Fruit fly (Drosophila melanogaster) whole organism, adult: Measurements from ENCODE around the gene sordd1.
A peak's percentile ranks its signal among the peaks of the same experiment; 100 is the strongest.

Experiments used
- CG11617 ChIP-seq: fragments of 200-800 bp; sonication (Bioruptor generic); optimal IDR thresholded peaks from 2 replicates; lab custom pipeline; 2017; ENCODE audit warnings: mild to moderate bottlenecking, missing biosample characterization, missing genetic modification reagents, missing genetic modification characterization
- CG12768 ChIP-seq: fragments of 200-800 bp; sonication (Bioruptor generic); optimal IDR thresholded peaks from 2 replicates; lab custom pipeline; 2017; ENCODE audit warnings: missing biosample characterization, missing genetic modification characterization, mild to moderate bottlenecking, moderate library complexity, missing genetic modification reagents
- CG14711 ChIP-seq: fragments of 200-800 bp; sonication (Bioruptor generic); optimal IDR thresholded peaks from 2 replicates; lab custom pipeline; 2018; ENCODE audit warnings: missing biosample characterization, mild to moderate bottlenecking, missing genetic modification characterization, moderate library complexity
- CG1620 ChIP-seq: fragments of 200-800 bp; sonication (Bioruptor generic); optimal IDR thresholded peaks from 2 replicates; lab custom pipeline; 2016; ENCODE audit warnings: missing biosample characterization, missing genetic modification characterization
- CG33017 ChIP-seq: fragments of 200-800 bp; sonication (Bioruptor generic); optimal IDR thresholded peaks from 2 replicates; lab custom pipeline; 2018; ENCODE audit warnings: missing biosample characterization, mild to moderate bottlenecking, missing genetic modification characterization, moderate library complexity
- CG5204 ChIP-seq: fragments of 200-800 bp; sonication (Bioruptor generic); optimal IDR thresholded peaks from 2 replicates; lab custom pipeline; 2016; ENCODE audit warnings: missing biosample characterization, missing genetic modification characterization
- CG7045 ChIP-seq: fragments of 200-800 bp; sonication (Bioruptor generic); optimal IDR thresholded peaks from 2 replicates; lab custom pipeline; 2017; ENCODE audit warnings: missing biosample characterization, mild to moderate bottlenecking, missing genetic modification characterization
- CG7101 ChIP-seq: fragments of 200-800 bp; sonication (Bioruptor generic); optimal IDR thresholded peaks from 2 replicates; lab custom pipeline; 2018; ENCODE audit warnings: missing biosample characterization, mild to moderate bottlenecking, missing genetic modification characterization, moderate library complexity
- Clk ChIP-seq: fragments of 200-800 bp; sonication (Bioruptor generic); optimal IDR thresholded peaks from 2 replicates; lab custom pipeline; 2017; ENCODE audit warnings: missing biosample characterization, missing genetic modification characterization
- Crg-1 ChIP-seq: fragments of 200-800 bp; sonication (Bioruptor generic); optimal IDR thresholded peaks from 2 replicates; lab custom pipeline; 2016; ENCODE audit warnings: missing biosample characterization, missing genetic modification characterization
- Hr96 ChIP-seq: fragments of 200-800 bp; sonication (Bioruptor generic); optimal IDR thresholded peaks from 2 replicates; lab custom pipeline; 2016; ENCODE audit warnings: missing biosample characterization, missing genetic modification characterization
- Mnt ChIP-seq: fragments of 200-800 bp; sonication (Bioruptor generic); optimal IDR thresholded peaks from 2 replicates; lab custom pipeline; 2016; ENCODE audit warnings: missing biosample characterization, mild to moderate bottlenecking, missing genetic modification characterization
- bab1 ChIP-seq: fragments of 200-800 bp; sonication (Bioruptor generic); optimal IDR thresholded peaks from 3 replicates; lab custom pipeline; 2019; ENCODE audit warnings: missing biosample characterization, mild to moderate bottlenecking, missing genetic modification characterization, moderate library complexity
- cic ChIP-seq: fragments of 200-800 bp; sonication (Bioruptor generic); optimal IDR thresholded peaks from 2 replicates; lab custom pipeline; 2017; ENCODE audit warnings: missing biosample characterization, mild to moderate bottlenecking, missing genetic modification characterization, moderate library complexity
- cnc ChIP-seq, 2 experiments: fragments of >200 bp; optimal IDR thresholded peaks; 2 replicates each; lab custom pipeline; 2017
- kay ChIP-seq: fragments of 200-800 bp; sonication (Bioruptor generic); peaks from one replicate; lab custom pipeline; 2016; ENCODE audit warnings: missing biosample characterization, missing genetic modification characterization, borderline replicate concordance
- ovo ChIP-seq: fragments of 200-800 bp; sonication (Bioruptor generic); optimal IDR thresholded peaks from 2 replicates; lab custom pipeline; 2016; ENCODE audit warnings: missing biosample characterization, missing genetic modification characterization
- pad ChIP-seq: fragments of 200-800 bp; sonication (Bioruptor generic); optimal IDR thresholded peaks from 3 replicates; lab custom pipeline; 2017; ENCODE audit warnings: missing biosample characterization, missing genetic modification characterization, mild to moderate bottlenecking, moderate library complexity, missing genetic modification reagents
- tj ChIP-seq: fragments of 200-800 bp; sonication (Bioruptor generic); optimal IDR thresholded peaks from 3 replicates; lab custom pipeline; 2017; ENCODE audit warnings: missing biosample characterization, mild to moderate bottlenecking, missing genetic modification characterization, moderate library complexity
- toe ChIP-seq: fragments of 200-800 bp; sonication (Bioruptor generic); optimal IDR thresholded peaks from 2 replicates; lab custom pipeline; 2016; ENCODE audit warnings: missing biosample characterization, missing genetic modification characterization

Gene sordd1

dm6 chrX:15833957-15834356 is 38.1 kb upstream of the sordd1 start:
- TF ChIP-seq cnc (optimal IDR thresholded peaks at IDR 0.05; lab: Kevin White, UChicago), result no peak
- no peak for TF ChIP-seq CG12768 (GFP tag; lab: Kevin White, UChicago)
- no peak for TF ChIP-seq CG14711
- TF ChIP-seq toe (GFP tag; lab: Kevin White, UChicago), result no peak
- no peak for TF ChIP-seq CG7101
- no peak for TF ChIP-seq CG33017 (tag; lab: Kevin White, UChicago)
- TF ChIP-seq CG7045 (GFP tag; lab: Kevin White, UChicago), result no peak
- no peak for TF ChIP-seq Hr96 (GFP tag; lab: Kevin White, UChicago)

- TF ChIP-seq Clk (GFP tag; lab: Kevin White, UChicago) (no peak), CG12768 (GFP tag; lab: Kevin White, UChicago) (no peak), Mnt (GFP tag; lab: Kevin White, UChicago) (no peak), Crg-1 (GFP tag; lab: Kevin White, UChicago) (no peak), CG7101 (no peak), CG7045 (GFP tag; lab: Kevin White, UChicago) (no peak), kay (GFP tag; lab: Kevin White, UChicago) (no peak), cnc (optimal IDR thresholded peaks at IDR 0.05; lab: Kevin White, UChicago) (no peak), CG5204 (GFP tag; lab: Kevin White, UChicago) (no peak), CG14711 (no peak), bab1 (no peak), CG33017 (tag; lab: Kevin White, UChicago) (no peak), pad (no peak), cic (GFP tag; lab: Kevin White, UChicago) (no peak), ovo (no peak)
These were observed 26.5 kb upstream of the sordd1 start for dm6 chrX:15822363-15822762.

- TF ChIP-seq tj (GFP tag; lab: Kevin White, UChicago), result no peak
- TF ChIP-seq ovo, result no peak
- TF ChIP-seq CG33017 (tag; lab: Kevin White, UChicago), result no peak
- TF ChIP-seq CG7101, result no peak
These were observed 22.9 kb upstream of the sordd1 start for dm6 chrX:15818608-15819184.

dm6 chrX:15817823-15818222 is 22.0 kb upstream of the sordd1 start:
- no peak for TF ChIP-seq ovo
- no peak for TF ChIP-seq cnc (optimal IDR thresholded peaks at IDR 0.05; lab: Kevin White, UChicago)
- no peak for TF ChIP-seq Clk (GFP tag; lab: Kevin White, UChicago)
- no peak for TF ChIP-seq CG7045 (GFP tag; lab: Kevin White, UChicago)
- no peak for TF ChIP-seq CG11617 (GFP tag; lab: Kevin White, UChicago)
- TF ChIP-seq toe (GFP tag; lab: Kevin White, UChicago), result no peak
- no peak for TF ChIP-seq cic (GFP tag; lab: Kevin White, UChicago)
- no peak for TF ChIP-seq CG14711
- no peak for TF ChIP-seq CG5204 (GFP tag; lab: Kevin White, UChicago)
- no peak for TF ChIP-seq bab1
- no peak for TF ChIP-seq Mnt (GFP tag; lab: Kevin White, UChicago)

dm6 chrX:15816905-15817304 is 21.1 kb upstream of the sordd1 start:
- TF ChIP-seq CG1620 (GFP tag; lab: Kevin White, UChicago) (no peak), ovo (no peak), Hr96 (GFP tag; lab: Kevin White, UChicago) (no peak), CG5204 (GFP tag; lab: Kevin White, UChicago) (no peak), CG12768 (GFP tag; lab: Kevin White, UChicago) (no peak), tj (GFP tag; lab: Kevin White, UChicago) (no peak), CG33017 (tag; lab: Kevin White, UChicago) (no peak)

dm6 chrX:15816127-15816526 is 20.3 kb upstream of the sordd1 start:
- no peak for TF ChIP-seq Crg-1 (GFP tag; lab: Kevin White, UChicago)
- no peak for TF ChIP-seq CG12768 (GFP tag; lab: Kevin White, UChicago)
- TF ChIP-seq cnc (optimal IDR thresholded peaks at IDR 0.05; lab: Kevin White, UChicago), result no peak
- no peak for TF ChIP-seq cic (GFP tag; lab: Kevin White, UChicago)
- no peak for TF ChIP-seq CG5204 (GFP tag; lab: Kevin White, UChicago)
- TF ChIP-seq CG11617 (GFP tag; lab: Kevin White, UChicago), result no peak
- no peak for TF ChIP-seq Mnt (GFP tag; lab: Kevin White, UChicago)
- TF ChIP-seq bab1, result no peak
- no peak for TF ChIP-seq CG1620 (GFP tag; lab: Kevin White, UChicago)
- no peak for TF ChIP-seq Clk (GFP tag; lab: Kevin White, UChicago)
- no peak for TF ChIP-seq tj (GFP tag; lab: Kevin White, UChicago)
- no peak for TF ChIP-seq CG33017 (tag; lab: Kevin White, UChicago)
- no peak for TF ChIP-seq CG7045 (GFP tag; lab: Kevin White, UChicago)
- no peak for TF ChIP-seq kay (GFP tag; lab: Kevin White, UChicago)
- no peak for TF ChIP-seq CG7101
- TF ChIP-seq ovo, result no peak
- no peak for TF ChIP-seq pad
- TF ChIP-seq CG14711, result no peak
- no peak for TF ChIP-seq toe (GFP tag; lab: Kevin White, UChicago)

dm6 chrX:15814485-15814884 is 18.7 kb upstream of the sordd1 start:
- TF ChIP-seq ovo, result no peak
- TF ChIP-seq bab1, result no peak
- no peak for TF ChIP-seq CG5204 (GFP tag; lab: Kevin White, UChicago)
- peak; percentile 86 for TF ChIP-seq tj (GFP tag; lab: Kevin White, UChicago)
